Worm (Caenorhabditis elegans) whole organism, L4 larva: ENCODE data around the gene phb-2.

Experiments
- Y48G9A.11 ChIP-seq: fragments of 200-800 bp; sonication (Bioruptor generic); IDR thresholded peaks from 2 replicates; pipeline ENCODE4 v1.3.6; 2022; ENCODE audit warnings: missing genetic modification reagents, missing genetic modification characterization, missing compliant biosample characterization
- tag-97 ChIP-seq: fragments of 200-800 bp; sonication (Bioruptor generic); IDR thresholded peaks from 2 replicates; pipeline ENCODE4 v1.3.6; 2022; ENCODE audit warnings: missing genetic modification characterization, missing compliant biosample characterization

ce11 chrII:6248503-6248902 lies 2.7 kb upstream of the phb-2 start:
- TF ChIP-seq tag-97 (GFP tag; lab: Robert Waterston, UW) (no peak), Y48G9A.11 (GFP tag; lab: Robert Waterston, UW) (no peak)
